Worm (Caenorhabditis elegans): Measurements from ENCODE around the gene nxf-1.

- TF ChIP-seq unc-98 (GFP tag; IDR thresholded peaks at IDR 0.05) (no peak), fkh-10 (GFP tag; optimal IDR thresholded peaks at IDR 0.05) (no peak), unc-130 (tag; optimal IDR thresholded peaks at IDR 0.05) (no peak), alr-1 (tag; optimal IDR thresholded peaks at IDR 0.05; ENCODE audit: borderline replicate concordance) (no peak), ceh-82 (tag; optimal IDR thresholded peaks at IDR 0.05) (no peak), pag-3 (tag; optimal IDR thresholded peaks at IDR 0.05; ENCODE audit: borderline replicate concordance, insufficient read depth) (no peak), dsc-1 (tag; optimal IDR thresholded peaks at IDR 0.05) (no peak), ces-1 (GFP tag; optimal IDR thresholded peaks at IDR 0.05) (no peak), pqm-1 (tag; optimal IDR thresholded peaks at IDR 0.05) (no peak), ztf-11 (tag; optimal IDR thresholded peaks at IDR 0.05) (no peak), lin-39 (tag; optimal IDR thresholded peaks at IDR 0.05) (no peak), nhr-47 (tag; optimal IDR thresholded peaks at IDR 0.05) (no peak), mep-1 (tag; optimal IDR thresholded peaks at IDR 0.05) (no peak)
Observed at ce11 chrV:14440841-14441240, 26.0 kb upstream of the nxf-1 start, which contains the start of gene F23B12.4.

Data from whole organism, L1 larva.